Worm (Caenorhabditis elegans): Measurements from ENCODE around the gene C04E7.1.

Gene C04E7.1

ce11 chrX:404597-404996, 46.7 kb downstream of the C04E7.1 start, which contains the start of gene R04A9.1:
R04A9.1 (plus strand) TSS chrX:404897.
- TF ChIP-seq nhr-19 (GFP tag; conservative IDR thresholded peaks at IDR 0.05) (no peak), unc-86 (tag; optimal IDR thresholded peaks at IDR 0.05) (no peak), unc-30 (tag; optimal IDR thresholded peaks at IDR 0.05) (no peak), ztf-11 (tag; optimal IDR thresholded peaks at IDR 0.05) (no peak), fkh-10 (GFP tag; optimal IDR thresholded peaks at IDR 0.05) (no peak), nhr-77 (tag; optimal IDR thresholded peaks at IDR 0.05) (no peak), pax-3 (tag; optimal IDR thresholded peaks at IDR 0.05) (no peak)
